Worm (Caenorhabditis elegans): Measurements from ENCODE around the gene ZK856.18.
A peak's percentile ranks its signal among the peaks of the same experiment; 100 is the strongest.

ZK856.18 gene

DNA sequence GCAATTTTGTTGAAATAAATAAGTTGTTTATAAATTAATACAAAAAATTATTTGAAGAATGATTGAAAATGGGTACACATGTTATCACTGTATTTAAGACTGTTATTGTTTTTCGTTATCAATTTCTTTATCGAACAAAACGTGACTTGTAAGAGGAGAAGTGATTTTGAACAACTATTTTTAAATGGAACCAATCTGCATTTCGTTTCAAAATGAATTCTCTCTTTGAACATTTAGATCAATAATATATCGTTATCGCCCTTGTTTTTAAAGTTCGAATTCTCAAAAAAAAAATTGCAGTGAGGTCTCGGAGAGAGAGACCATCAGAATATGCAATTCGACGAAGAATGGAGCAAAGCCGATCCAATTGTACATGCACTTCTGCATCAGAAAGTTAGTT, 6.6 kb downstream of the ZK856.18 start, which contains the start of gene cul-5:
Gene cul-5, plus strand, starts transcription at position 301 of the 400 bp plus-strand sequence.
- no peak for TF ChIP-seq fos-1 (tag; optimal IDR thresholded peaks at IDR 0.05)
- TF ChIP-seq gmeb-1 (tag; optimal IDR thresholded peaks at IDR 0.05), result no peak
- TF ChIP-seq lin-11 (tag; optimal IDR thresholded peaks at IDR 0.05), result no peak
- no peak for TF ChIP-seq snpc-4 (tag; optimal IDR thresholded peaks at IDR 0.05)
- no peak for TF ChIP-seq unc-55 (GFP tag; optimal IDR thresholded peaks at IDR 0.05)
- TF ChIP-seq ceh-16 (tag; optimal IDR thresholded peaks at IDR 0.05), result no peak
- no peak for TF ChIP-seq nhr-237 (tag; optimal IDR thresholded peaks at IDR 0.05)
- no peak for TF ChIP-seq mdl-1 (tag; optimal IDR thresholded peaks at IDR 0.05)
- no peak for TF ChIP-seq lin-39 (tag; optimal IDR thresholded peaks at IDR 0.05)
- TF ChIP-seq nhr-25 (tag; optimal IDR thresholded peaks at IDR 0.05), result no peak
- no peak for TF ChIP-seq sma-9 (GFP tag; optimal IDR thresholded peaks at IDR 0.05)
- TF ChIP-seq sma-9 (tag; optimal IDR thresholded peaks at IDR 0.05), result no peak
- no peak for TF ChIP-seq unc-62 (GFP tag; optimal IDR thresholded peaks at IDR 0.05)
- TF ChIP-seq nhr-129 (tag; optimal IDR thresholded peaks at IDR 0.05), result no peak
- TF ChIP-seq nhr-23 (tag; optimal IDR thresholded peaks at IDR 0.05), result no peak

DNA sequence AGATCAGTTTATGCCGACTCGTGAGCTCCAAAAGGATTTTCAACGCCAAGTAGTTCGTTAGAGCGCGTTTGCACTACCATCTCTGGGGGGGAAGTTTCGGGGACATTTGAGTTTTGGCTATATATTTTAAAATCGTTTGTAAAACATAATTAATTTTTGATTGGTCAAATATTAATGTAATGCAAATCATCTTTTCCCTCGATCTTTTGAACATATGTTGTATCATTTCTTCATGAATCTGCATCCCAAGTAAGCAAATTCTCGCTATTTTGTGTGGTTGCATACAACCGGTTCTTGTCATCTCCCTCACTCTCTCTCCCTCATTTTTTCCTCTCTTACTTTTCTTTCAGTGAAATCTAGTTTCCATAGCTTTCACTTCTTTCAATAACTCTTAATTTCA, 7.6 kb downstream of the ZK856.18 start:
- TF ChIP-seq lin-13 (GFP tag; optimal IDR thresholded peaks at IDR 0.05), result peak; percentile 30
- no peak for TF ChIP-seq nhr-21 (tag; optimal IDR thresholded peaks at IDR 0.05)
- TF ChIP-seq fos-1 (tag; optimal IDR thresholded peaks at IDR 0.05), result peak; percentile 28
- TF ChIP-seq F13H6.1 (tag; optimal IDR thresholded peaks at IDR 0.05), result peak; percentile 63
- peak; percentile 79 for TF ChIP-seq C34F6.9 (tag; optimal IDR thresholded peaks at IDR 0.05)
- TF ChIP-seq nhr-129 (tag; optimal IDR thresholded peaks at IDR 0.05), result peak; percentile 64
- no peak for TF ChIP-seq unc-62 (GFP tag; optimal IDR thresholded peaks at IDR 0.05)
- no peak for TF ChIP-seq elt-1 (tag; optimal IDR thresholded peaks at IDR 0.05)
- peak; percentile 50 for TF ChIP-seq nhr-25 (tag; optimal IDR thresholded peaks at IDR 0.05)
- TF ChIP-seq gmeb-1 (tag; optimal IDR thresholded peaks at IDR 0.05), result peak; percentile 20
- peak; percentile 15 to 76 for TF ChIP-seq lsy-2 (tag; optimal IDR thresholded peaks at IDR 0.05)
- peak; percentile 65 for TF ChIP-seq unc-55 (GFP tag; optimal IDR thresholded peaks at IDR 0.05)
- TF ChIP-seq unc-39 (tag; optimal IDR thresholded peaks at IDR 0.05), result no peak
- peak; percentile 62 for TF ChIP-seq crh-2 (tag; optimal IDR thresholded peaks at IDR 0.05)
- TF ChIP-seq sma-3 (GFP tag; optimal IDR thresholded peaks at IDR 0.05), result peak; percentile 72
- TF ChIP-seq blmp-1 (tag; optimal IDR thresholded peaks at IDR 0.05; ENCODE audit: insufficient read depth), result peak; percentile 96
- no peak for TF ChIP-seq ZK546.5 (tag; optimal IDR thresholded peaks at IDR 0.05)
- peak; percentile 6 for TF ChIP-seq nhr-6 (tag; optimal IDR thresholded peaks at IDR 0.05)

- TF ChIP-seq unc-55 (GFP tag; optimal IDR thresholded peaks at IDR 0.05) (peak; percentile 96), gmeb-1 (tag; optimal IDR thresholded peaks at IDR 0.05) (no peak), ztf-4 (tag; optimal IDR thresholded peaks at IDR 0.05) (peak; percentile 58), C34F6.9 (tag; optimal IDR thresholded peaks at IDR 0.05) (peak; percentile 95), peb-1 (tag; optimal IDR thresholded peaks at IDR 0.05) (no peak), dmd-4 (tag; optimal IDR thresholded peaks at IDR 0.05) (no peak), mab-5 (tag; optimal IDR thresholded peaks at IDR 0.05) (peak; percentile 75), nhr-10 (tag; optimal IDR thresholded peaks at IDR 0.05) (no peak), mdl-1 (tag; optimal IDR thresholded peaks at IDR 0.05) (peak; percentile 65 to 91), sma-3 (GFP tag; optimal IDR thresholded peaks at IDR 0.05) (no peak), nhr-12 (tag; optimal IDR thresholded peaks at IDR 0.05) (no peak), ceh-82 (tag; optimal IDR thresholded peaks at IDR 0.05) (no peak), lin-13 (GFP tag; optimal IDR thresholded peaks at IDR 0.05) (peak; percentile 67), blmp-1 (tag; optimal IDR thresholded peaks at IDR 0.05; ENCODE audit: insufficient read depth) (no peak), alr-1 (tag; optimal IDR thresholded peaks at IDR 0.05) (no peak), nhr-21 (tag; optimal IDR thresholded peaks at IDR 0.05) (peak; percentile 55), elt-1 (tag; optimal IDR thresholded peaks at IDR 0.05) (no peak), zag-1 (tag; optimal IDR thresholded peaks at IDR 0.05) (peak; percentile 95), aly-2 (tag; optimal IDR thresholded peaks at IDR 0.05) (no peak), unc-62 (GFP tag; optimal IDR thresholded peaks at IDR 0.05) (no peak), ztf-11 (tag; optimal IDR thresholded peaks at IDR 0.05) (peak; percentile 40), R02D3.7 (tag; optimal IDR thresholded peaks at IDR 0.05) (no peak), nhr-6 (tag; optimal IDR thresholded peaks at IDR 0.05) (peak; percentile 86), fos-1 (tag; optimal IDR thresholded peaks at IDR 0.05) (peak; percentile 39), sem-4 (tag; optimal IDR thresholded peaks at IDR 0.05) (peak; percentile 67), nhr-129 (tag; optimal IDR thresholded peaks at IDR 0.05) (peak; percentile 92), lin-11 (tag; optimal IDR thresholded peaks at IDR 0.05) (peak; percentile 97), mbf-1 (tag; optimal IDR thresholded peaks at IDR 0.05) (no peak), nhr-23 (tag; optimal IDR thresholded peaks at IDR 0.05) (no peak), ztf-1 (GFP tag; conservative IDR thresholded peaks at IDR 0.05) (no peak), egl-27 (tag; optimal IDR thresholded peaks at IDR 0.05) (peak; percentile 60), F13H6.1 (tag; optimal IDR thresholded peaks at IDR 0.05) (peak; percentile 79), lin-39 (tag; optimal IDR thresholded peaks at IDR 0.05) (peak; percentile 66), elt-3 (tag; optimal IDR thresholded peaks at IDR 0.05) (no peak), ceh-16 (tag; optimal IDR thresholded peaks at IDR 0.05) (no peak), Y55F3AM.14 (GFP tag; optimal IDR thresholded peaks at IDR 0.05) (peak; percentile 59), skn-1 (tag; optimal IDR thresholded peaks at IDR 0.05) (no peak), snpc-4 (tag; optimal IDR thresholded peaks at IDR 0.05) (peak; percentile 46), crh-2 (tag; optimal IDR thresholded peaks at IDR 0.05) (peak; percentile 81), nhr-237 (tag; optimal IDR thresholded peaks at IDR 0.05) (no peak), sma-9 (GFP tag; optimal IDR thresholded peaks at IDR 0.05) (peak; percentile 79), sma-9 (tag; optimal IDR thresholded peaks at IDR 0.05) (no peak)
Measured at ce11 chrV:10174632-10175075, 11.2 kb downstream of the ZK856.18 start.
